Fruit fly (Drosophila melanogaster): ENCODE data around the gene CG4325.

The CG4325 gene

DNA sequence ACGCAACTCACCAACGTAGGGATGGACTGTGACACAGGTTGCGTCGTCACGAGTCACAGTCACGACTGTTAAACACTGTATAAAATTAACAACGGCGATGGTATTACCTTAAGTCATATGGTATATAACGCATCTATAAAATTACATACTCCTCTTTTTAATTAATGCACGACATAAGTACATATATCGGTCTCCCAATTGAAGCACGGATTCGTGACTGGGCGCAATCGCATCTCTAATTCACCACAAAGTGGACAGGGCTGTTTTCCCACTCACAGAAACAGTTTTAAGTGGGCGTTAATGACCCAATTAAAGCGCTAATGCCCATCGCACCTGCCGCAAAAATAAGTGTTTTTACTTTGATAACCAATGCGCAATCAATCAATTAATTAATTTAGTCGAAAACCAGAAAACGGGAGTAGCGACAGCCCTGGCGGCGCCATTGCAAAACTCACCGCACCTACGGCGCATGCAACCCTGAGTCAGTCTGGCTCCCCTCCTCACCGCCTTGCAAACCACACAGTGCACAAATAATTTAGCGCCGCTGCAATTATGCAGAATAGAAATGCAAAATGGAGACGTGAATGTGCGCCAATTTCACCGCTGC is 2.2 kb downstream of the CG4325 start, which contains the start of gene CG4313 (continued):
- TF ChIP-seq CG4707 (GFP tag; optimal IDR thresholded peaks at IDR 0.05) = peak; percentile 31
- peak; percentile 27; the same call in 1 of the 2 replicates for TF ChIP-seq HLH3B (GFP tag; IDR thresholded peaks at IDR 0.05)
- no peak for TF ChIP-seq Dfd (GFP tag; optimal IDR thresholded peaks at IDR 0.05)
- peak; percentile 82 for TF ChIP-seq tin (GFP tag; optimal IDR thresholded peaks at IDR 0.05)
- TF ChIP-seq crp (GFP tag; optimal IDR thresholded peaks at IDR 0.05) = peak in 1 of 2 experiments; percentile 10
- peak; percentile 1 for TF ChIP-seq CG17802 (tag; optimal IDR thresholded peaks at IDR 0.05)
- TF ChIP-seq fd3F (GFP tag; optimal IDR thresholded peaks at IDR 0.05) = peak; percentile 40
- TF ChIP-seq gfzf (GFP tag; optimal IDR thresholded peaks at IDR 0.05) = peak; percentile 22
- TF ChIP-seq her (GFP tag; optimal IDR thresholded peaks at IDR 0.05) = peak; percentile 65
- peak; percentile 58 for TF ChIP-seq org-1 (GFP tag; optimal IDR thresholded peaks at IDR 0.05)
- 0 out of 3 replicates have a peak, but pooled peaks have one; percentile 11 for TF ChIP-seq C15 (GFP tag; IDR thresholded peaks at IDR 0.05)
- TF ChIP-seq H15 (GFP tag; IDR thresholded peaks at IDR 0.05) = 0 out of 3 replicates have a peak, but pooled peaks have one; percentile 54
- TF ChIP-seq Sox102F (GFP tag; optimal IDR thresholded peaks at IDR 0.05) = peak; percentile 63
- TF ChIP-seq lola (GFP tag; optimal IDR thresholded peaks at IDR 0.05) = peak in 1 of 3 experiments; percentile 60
- peak; percentile 45 for TF ChIP-seq CG18476 (GFP tag; optimal IDR thresholded peaks at IDR 0.05)
- peak; percentile 69; the same call in 1 of the 3 replicates for TF ChIP-seq zen2 (GFP tag; IDR thresholded peaks at IDR 0.05; ENCODE audit: partially characterized antibody)
- peak; percentile 68 for TF ChIP-seq HmgZ (tag; optimal IDR thresholded peaks at IDR 0.05)
- TF ChIP-seq MTF-1 (GFP tag; optimal IDR thresholded peaks at IDR 0.05; ENCODE audit: borderline replicate concordance) = no peak
- peak; percentile 11 for TF ChIP-seq CG1647 (GFP tag; optimal IDR thresholded peaks at IDR 0.05)
- TF ChIP-seq Hsf (GFP tag; optimal IDR thresholded peaks at IDR 0.05) = peak; percentile 69
- TF ChIP-seq pzg (GFP tag; optimal IDR thresholded peaks at IDR 0.05) = peak; percentile 42
- peak; percentile 36 for TF ChIP-seq Deaf1 (tag; optimal IDR thresholded peaks at IDR 0.05)
- peak in 1 of 2 experiments; percentile 34 for TF ChIP-seq tll (GFP tag; optimal IDR thresholded peaks at IDR 0.05)
- TF ChIP-seq CG9609 (GFP tag; optimal IDR thresholded peaks at IDR 0.05) = peak; percentile 77
- TF ChIP-seq jumu (GFP tag; optimal IDR thresholded peaks at IDR 0.05) = peak; percentile 60
- no peak for TF ChIP-seq CG17912 (GFP tag; optimal IDR thresholded peaks at IDR 0.05)
- TF ChIP-seq CG2712 (tag; optimal IDR thresholded peaks at IDR 0.05) = peak; percentile 71
- peak; percentile 53 for TF ChIP-seq Taf1 (GFP tag; IDR thresholded peaks at IDR 0.05)
- no peak for TF ChIP-seq CG10274 (GFP tag; optimal IDR thresholded peaks at IDR 0.05)
- TF ChIP-seq ro (GFP tag; IDR thresholded peaks at IDR 0.05) = no peak
- TF ChIP-seq pho (GFP tag; optimal IDR thresholded peaks at IDR 0.05) = peak; percentile 62
- no peak for TF ChIP-seq onecut (GFP tag; IDR thresholded peaks at IDR 0.05)
- peak; percentile 39 for TF ChIP-seq CG8388 (GFP tag; optimal IDR thresholded peaks at IDR 0.05)
- peak; percentile 60 for TF ChIP-seq CG13894 (tag; optimal IDR thresholded peaks at IDR 0.05)
- TF ChIP-seq CG7987 (GFP tag; optimal IDR thresholded peaks at IDR 0.05) = peak; percentile 20
- peak; percentile 24 for TF ChIP-seq CG33213 (GFP tag; optimal IDR thresholded peaks at IDR 0.05)
- no peak for TF ChIP-seq cg (GFP tag; optimal IDR thresholded peaks at IDR 0.05)
- no peak for TF ChIP-seq CG11696 (GFP tag; IDR thresholded peaks at IDR 0.05)
- peak; percentile 11 for TF ChIP-seq Asciz (GFP tag; optimal IDR thresholded peaks at IDR 0.05)
- peak; percentile 77 for TF ChIP-seq Xbp1 (GFP tag; optimal IDR thresholded peaks at IDR 0.05)
- TF ChIP-seq Chrac-16 (GFP tag; optimal IDR thresholded peaks at IDR 0.05) = peak; percentile 63
- TF ChIP-seq CG8765 (GFP tag; IDR thresholded peaks at IDR 0.05) = peak; percentile 46; the same call in 1 of the 2 replicates
- peak; percentile 74 for TF ChIP-seq CG7786 (GFP tag; optimal IDR thresholded peaks at IDR 0.05)
- TF ChIP-seq CG17328 (GFP tag; IDR thresholded peaks at IDR 0.05) = peak; percentile 48; the same call in 1 of the 2 replicates
- TF ChIP-seq CG17612 (GFP tag; IDR thresholded peaks at IDR 0.05) = no peak
- peak; percentile 35 for TF ChIP-seq Dad (GFP tag; optimal IDR thresholded peaks at IDR 0.05)
- peak; percentile 59 for TF ChIP-seq CG12659 (GFP tag; optimal IDR thresholded peaks at IDR 0.05)
- TF ChIP-seq CG1832 (GFP tag; optimal IDR thresholded peaks at IDR 0.05) = no peak
